Worm (Caenorhabditis elegans): ENCODE data around the gene lido-9.

DNA sequence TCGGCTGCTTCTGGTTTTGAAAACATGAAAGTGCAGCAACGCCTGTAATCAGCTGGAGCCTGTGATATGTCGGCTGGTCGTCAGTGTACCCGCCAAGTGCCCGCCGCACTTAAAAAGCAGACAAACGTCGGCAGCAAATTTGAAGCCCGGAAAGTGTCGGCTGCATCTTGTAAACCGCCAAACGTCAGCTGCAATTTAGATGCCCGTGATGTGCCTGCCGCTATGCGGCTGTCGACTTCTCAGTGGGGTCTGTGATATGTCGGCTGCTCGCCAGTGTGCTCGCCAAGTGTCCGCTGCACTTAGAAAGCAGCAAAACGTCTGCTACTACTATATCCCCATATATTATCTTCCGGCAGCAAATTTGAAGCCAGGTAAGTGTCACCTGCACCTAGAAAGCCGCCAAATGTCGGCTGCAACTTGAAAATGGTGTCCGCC, 13.4 kb upstream of the lido-9 start:
- TF ChIP-seq ztf-11 (tag; optimal IDR thresholded peaks at IDR 0.05): no peak
- TF ChIP-seq fkh-10 (GFP tag; optimal IDR thresholded peaks at IDR 0.05): no peak
- TF ChIP-seq zag-1 (tag; optimal IDR thresholded peaks at IDR 0.05): no peak
- TF ChIP-seq lin-15B (tag; optimal IDR thresholded peaks at IDR 0.05): no peak
- TF ChIP-seq lin-39 (tag; optimal IDR thresholded peaks at IDR 0.05): no peak
- TF ChIP-seq tbx-2 (tag; optimal IDR thresholded peaks at IDR 0.05): no peak

Data from whole organism, L3 larva.